Worm (Caenorhabditis elegans) whole organism, mixed stage, embryonic: ENCODE data around the gene acl-13.

Experiments used
- ceh-39 ChIP-seq: fragments of 150-350 bp; optimal IDR thresholded peaks from 2 replicates; lab custom pipeline; 2014; ENCODE audit warnings: missing biosample characterization, missing genetic modification characterization
- lin-13 ChIP-seq: fragments of 150-350 bp; optimal IDR thresholded peaks from 2 replicates; lab custom pipeline; 2014; ENCODE audit warnings: missing biosample characterization, missing genetic modification characterization
- nhr-237 ChIP-seq: fragments of 150-350 bp; optimal IDR thresholded peaks from 2 replicates; lab custom pipeline; 2014; ENCODE audit warnings: missing biosample characterization, missing genetic modification characterization
- nhr-28 ChIP-seq: fragments of 150-350 bp; optimal IDR thresholded peaks from 2 replicates; lab custom pipeline; 2014; ENCODE audit warnings: missing biosample characterization, missing genetic modification characterization
- nhr-76 ChIP-seq: sonication (generic microtip); optimal IDR thresholded peaks from 2 replicates; lab custom pipeline; 2017; ENCODE audit warnings: missing biosample characterization, missing genetic modification characterization
- snpc-4 ChIP-seq: fragments of 150-350 bp; optimal IDR thresholded peaks from 2 replicates; lab custom pipeline; 2014; ENCODE audit warnings: missing biosample characterization, missing genetic modification characterization
- tbx-8 ChIP-seq: fragments of 200-800 bp; sonication (Bioruptor generic); optimal IDR thresholded peaks from 2 replicates; lab custom pipeline; 2018; ENCODE audit warnings: mild to moderate bottlenecking, missing genetic modification characterization, moderate library complexity, missing compliant biosample characterization
- unc-62 ChIP-seq: fragments of 150-350 bp; optimal IDR thresholded peaks from 2 replicates; lab custom pipeline; 2014; ENCODE audit warnings: missing biosample characterization, missing genetic modification reagents, missing genetic modification characterization
- ztf-11 ChIP-seq: fragments of 150-350 bp; optimal IDR thresholded peaks from 2 replicates; lab custom pipeline; 2014; ENCODE audit warnings: missing biosample characterization, missing genetic modification characterization

DNA sequence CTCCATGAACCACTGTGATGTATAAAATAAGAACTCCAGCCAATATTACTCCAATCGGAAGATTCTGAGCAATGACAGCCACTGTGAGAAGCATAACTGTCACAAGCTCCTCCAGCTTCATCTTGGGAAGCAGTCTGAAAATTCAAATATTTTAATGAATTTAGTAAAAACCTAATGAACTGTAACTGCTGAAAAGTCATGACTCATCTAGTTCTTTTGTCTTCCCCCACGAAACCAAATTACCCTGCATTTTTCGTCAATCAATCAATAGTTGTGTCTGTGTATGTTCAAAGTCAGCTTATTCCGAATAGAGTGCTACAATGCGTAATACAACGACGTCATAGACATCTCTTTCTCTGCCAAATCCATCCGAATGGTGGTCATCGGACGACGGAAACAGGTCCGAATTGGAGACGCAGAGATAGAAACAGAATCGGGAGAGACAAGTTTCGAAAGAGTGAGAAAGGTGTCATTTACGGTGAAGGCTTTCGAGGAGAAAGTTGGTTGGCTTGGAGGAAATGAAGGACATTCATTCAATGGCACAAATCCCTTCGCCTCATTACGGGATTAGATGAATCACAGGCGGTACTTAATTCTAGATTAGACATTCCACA, 13.5 kb upstream of the acl-13 start:
- no peak for TF ChIP-seq unc-62
- no peak for TF ChIP-seq nhr-28 (tag; lab: Kevin White, UChicago)
- no peak for TF ChIP-seq ceh-39 (tag; lab: Kevin White, UChicago)
- no peak for TF ChIP-seq tbx-8 (GFP tag; lab: Kevin White, UChicago)
- no peak for TF ChIP-seq nhr-237 (tag; lab: Kevin White, UChicago)
- TF ChIP-seq lin-13 (tag; lab: Kevin White, UChicago), result no peak
- no peak for TF ChIP-seq snpc-4 (tag; lab: Kevin White, UChicago)
- TF ChIP-seq nhr-76 (tag; lab: Kevin White, UChicago), result no peak
- no peak for TF ChIP-seq ztf-11 (tag; lab: Kevin White, UChicago)
